Worm (Caenorhabditis elegans): ENCODE data around the gene F59F4.3.

F59F4.3 gene

ce11 chrX:15881027-15881426, 33.6 kb upstream of the F59F4.3 start:
- TF ChIP-seq M03D4.4 (tag; optimal IDR thresholded peaks at IDR 0.05) (peak; percentile 16), sptf-1 (tag; optimal IDR thresholded peaks at IDR 0.05) (peak; percentile 8), ham-2 (GFP tag; optimal IDR thresholded peaks at IDR 0.05) (peak; percentile 53), ces-1 (GFP tag; optimal IDR thresholded peaks at IDR 0.05) (no peak), zip-8 (tag; optimal IDR thresholded peaks at IDR 0.05) (no peak), mab-5 (tag; optimal IDR thresholded peaks at IDR 0.05) (no peak), nhr-237 (tag; optimal IDR thresholded peaks at IDR 0.05) (no peak), unc-39 (tag; optimal IDR thresholded peaks at IDR 0.05) (no peak), mls-2 (tag; optimal IDR thresholded peaks at IDR 0.05) (no peak), ceh-83 (GFP tag; optimal IDR thresholded peaks at IDR 0.05) (no peak), ceh-43 (GFP tag; optimal IDR thresholded peaks at IDR 0.05) (no peak), snpc-4 (tag; optimal IDR thresholded peaks at IDR 0.05) (no peak), pha-4 (tag; optimal IDR thresholded peaks at IDR 0.05) (peak; percentile 22), tbx-8 (GFP tag; optimal IDR thresholded peaks at IDR 0.05) (no peak), blmp-1 (tag; optimal IDR thresholded peaks at IDR 0.05) (no peak), sem-2 (GFP tag; optimal IDR thresholded peaks at IDR 0.05) (no peak), nhr-28 (tag; optimal IDR thresholded peaks at IDR 0.05) (no peak)

- no peak for TF ChIP-seq ceh-43 (GFP tag; optimal IDR thresholded peaks at IDR 0.05)
- TF ChIP-seq mab-5 (tag; optimal IDR thresholded peaks at IDR 0.05), result no peak
- no peak for TF ChIP-seq hlh-1 (tag; optimal IDR thresholded peaks at IDR 0.05)
- TF ChIP-seq nhr-2 (tag; optimal IDR thresholded peaks at IDR 0.05), result no peak
- TF ChIP-seq zip-8 (tag; optimal IDR thresholded peaks at IDR 0.05), result no peak
- TF ChIP-seq elt-1 (tag; optimal IDR thresholded peaks at IDR 0.05; ENCODE audit: borderline replicate concordance, insufficient read depth), result no peak
- no peak for TF ChIP-seq ces-1 (GFP tag; optimal IDR thresholded peaks at IDR 0.05)
- no peak for TF ChIP-seq ztf-11 (tag; optimal IDR thresholded peaks at IDR 0.05)
- no peak for TF ChIP-seq tbx-8 (GFP tag; optimal IDR thresholded peaks at IDR 0.05)
- TF ChIP-seq nhr-237 (tag; optimal IDR thresholded peaks at IDR 0.05), result no peak
- no peak for TF ChIP-seq flh-1 (GFP tag; optimal IDR thresholded peaks at IDR 0.05)
- TF ChIP-seq M03D4.4 (tag; optimal IDR thresholded peaks at IDR 0.05), result no peak
- TF ChIP-seq snpc-4 (tag; optimal IDR thresholded peaks at IDR 0.05), result no peak
- TF ChIP-seq bed-3 (GFP tag; optimal IDR thresholded peaks at IDR 0.05), result no peak
- TF ChIP-seq nhr-28 (tag; optimal IDR thresholded peaks at IDR 0.05), result no peak
- TF ChIP-seq blmp-1 (tag; optimal IDR thresholded peaks at IDR 0.05), result no peak
- no peak for TF ChIP-seq unc-62 (GFP tag; optimal IDR thresholded peaks at IDR 0.05)
- no peak for TF ChIP-seq ceh-83 (GFP tag; optimal IDR thresholded peaks at IDR 0.05)
- no peak for TF ChIP-seq sptf-1 (tag; optimal IDR thresholded peaks at IDR 0.05)
Measured at ce11 chrX:15878785-15879184, 31.4 kb upstream of the F59F4.3 start, which contains the start of gene gmeb-2. Gene gmeb-2 (plus strand): TSS chrX:15879085.

- TF ChIP-seq tbx-8 (GFP tag; optimal IDR thresholded peaks at IDR 0.05) (no peak), ceh-39 (tag; optimal IDR thresholded peaks at IDR 0.05) (no peak), nhr-237 (tag; optimal IDR thresholded peaks at IDR 0.05) (no peak), mls-2 (tag; optimal IDR thresholded peaks at IDR 0.05) (peak; percentile 46), nhr-12 (tag; optimal IDR thresholded peaks at IDR 0.05) (no peak), lin-13 (tag; optimal IDR thresholded peaks at IDR 0.05) (no peak), sptf-1 (tag; optimal IDR thresholded peaks at IDR 0.05) (peak; percentile 60), sem-2 (GFP tag; optimal IDR thresholded peaks at IDR 0.05) (no peak), blmp-1 (tag; optimal IDR thresholded peaks at IDR 0.05) (no peak), M03D4.4 (tag; optimal IDR thresholded peaks at IDR 0.05) (peak; percentile 42), ham-2 (GFP tag; optimal IDR thresholded peaks at IDR 0.05) (peak; percentile 53), ztf-11 (tag; optimal IDR thresholded peaks at IDR 0.05) (no peak), pha-4 (tag; optimal IDR thresholded peaks at IDR 0.05) (no peak), ceh-43 (GFP tag; optimal IDR thresholded peaks at IDR 0.05) (no peak), hlh-1 (tag; optimal IDR thresholded peaks at IDR 0.05) (no peak), ces-1 (GFP tag; optimal IDR thresholded peaks at IDR 0.05) (no peak), ceh-83 (GFP tag; optimal IDR thresholded peaks at IDR 0.05) (no peak), zip-8 (tag; optimal IDR thresholded peaks at IDR 0.05) (no peak), unc-39 (tag; optimal IDR thresholded peaks at IDR 0.05) (no peak), flh-1 (GFP tag; optimal IDR thresholded peaks at IDR 0.05) (no peak), bed-3 (GFP tag; optimal IDR thresholded peaks at IDR 0.05) (no peak), cnd-1 (tag; optimal IDR thresholded peaks at IDR 0.05) (peak; percentile 59)
Measured at ce11 chrX:15876936-15877335, 29.5 kb upstream of the F59F4.3 start.

- TF ChIP-seq zip-8 (tag; optimal IDR thresholded peaks at IDR 0.05) (no peak), M03D4.4 (tag; optimal IDR thresholded peaks at IDR 0.05) (no peak), cnd-1 (tag; optimal IDR thresholded peaks at IDR 0.05) (no peak), ceh-43 (GFP tag; optimal IDR thresholded peaks at IDR 0.05) (no peak), elt-1 (tag; optimal IDR thresholded peaks at IDR 0.05; ENCODE audit: borderline replicate concordance, insufficient read depth) (no peak), ceh-83 (GFP tag; optimal IDR thresholded peaks at IDR 0.05) (no peak), sem-2 (GFP tag; optimal IDR thresholded peaks at IDR 0.05) (no peak), nhr-12 (tag; optimal IDR thresholded peaks at IDR 0.05) (no peak), unc-62 (GFP tag; optimal IDR thresholded peaks at IDR 0.05) (no peak), ceh-39 (tag; optimal IDR thresholded peaks at IDR 0.05) (no peak), unc-39 (tag; optimal IDR thresholded peaks at IDR 0.05) (no peak)
Measured at ce11 chrX:15869589-15869988, 22.2 kb upstream of the F59F4.3 start.

All from whole organism, mixed stage, embryonic.